Worm (Caenorhabditis elegans) whole organism, L2 larva: ENCODE data around the gene C44C1.6.
A peak's percentile ranks its signal among the peaks of the same experiment; 100 is the strongest.

Source experiments
- C34F6.9 ChIP-seq: fragments of 150-350 bp; optimal IDR thresholded peaks from 2 replicates; lab custom pipeline; 2014; ENCODE audit warnings: missing biosample characterization, missing genetic modification characterization
- F13H6.1 ChIP-seq: sonication (generic microtip); optimal IDR thresholded peaks from 2 replicates; lab custom pipeline; 2016; ENCODE audit warnings: missing genetic modification characterization, missing compliant biosample characterization
- R02D3.7 ChIP-seq: fragments of 150-350 bp; optimal IDR thresholded peaks from 2 replicates; lab custom pipeline; 2014; ENCODE audit warnings: missing biosample characterization, missing genetic modification characterization
- Y55F3AM.14 ChIP-seq: fragments of 200-800 bp; sonication (Bioruptor generic); optimal IDR thresholded peaks from 2 replicates; lab custom pipeline; 2018; ENCODE audit warnings: mild to moderate bottlenecking, missing genetic modification characterization, missing compliant biosample characterization
- ZK546.5 ChIP-seq: sonication (generic microtip); optimal IDR thresholded peaks from 2 replicates; lab custom pipeline; 2017; ENCODE audit warnings: missing biosample characterization, missing genetic modification characterization
- alr-1 ChIP-seq: fragments of 150-350 bp; optimal IDR thresholded peaks from 2 replicates; lab custom pipeline; 2014; ENCODE audit warnings: missing biosample characterization, missing genetic modification characterization
- aly-2 ChIP-seq: fragments of 150-350 bp; optimal IDR thresholded peaks from 2 replicates; lab custom pipeline; 2014; ENCODE audit warnings: missing biosample characterization, missing genetic modification characterization
- ama-1 ChIP-seq: fragments of 150-350 bp; optimal IDR thresholded peaks from 2 replicates; lab custom pipeline; 2018; ENCODE audit warnings: inconsistent platforms
- blmp-1 ChIP-seq: sonication (generic microtip); optimal IDR thresholded peaks from 2 replicates; lab custom pipeline; 2017; ENCODE audit warnings: missing genetic modification characterization, mild to moderate bottlenecking, missing compliant biosample characterization, antibody characterized with exemption, moderate library complexity; ENCODE audit not compliant: insufficient read depth
- ceh-16 ChIP-seq: fragments of 150-350 bp; optimal IDR thresholded peaks from 2 replicates; lab custom pipeline; 2014; ENCODE audit warnings: missing biosample characterization, missing genetic modification characterization
- ceh-82 ChIP-seq: fragments of 150-350 bp; optimal IDR thresholded peaks from 2 replicates; lab custom pipeline; 2014; ENCODE audit warnings: missing biosample characterization, missing genetic modification characterization
- crh-2 ChIP-seq: sonication (generic microtip); optimal IDR thresholded peaks from 2 replicates; lab custom pipeline; 2017; ENCODE audit warnings: missing biosample characterization, missing genetic modification characterization
- dmd-4 ChIP-seq: sonication (generic microtip); optimal IDR thresholded peaks from 2 replicates; lab custom pipeline; 2017; ENCODE audit warnings: missing biosample characterization, missing genetic modification characterization
- egl-27 ChIP-seq: sonication (generic microtip); optimal IDR thresholded peaks from 3 replicates; lab custom pipeline; 2017; ENCODE audit warnings: missing biosample characterization, missing genetic modification reagents, missing genetic modification characterization
- elt-1 ChIP-seq: fragments of 150-350 bp; optimal IDR thresholded peaks from 2 replicates; lab custom pipeline; 2014; ENCODE audit warnings: missing biosample characterization, missing genetic modification characterization
- fos-1 ChIP-seq: fragments of 150-350 bp; optimal IDR thresholded peaks from 2 replicates; lab custom pipeline; 2014; ENCODE audit warnings: missing biosample characterization, missing genetic modification characterization
- gmeb-1 ChIP-seq: fragments of 150-350 bp; optimal IDR thresholded peaks from 2 replicates; lab custom pipeline; 2014; ENCODE audit warnings: missing biosample characterization, missing genetic modification characterization
- lin-13 ChIP-seq: fragments of 150-350 bp; optimal IDR thresholded peaks from 2 replicates; lab custom pipeline; 2014; ENCODE audit warnings: missing biosample characterization, missing genetic modification reagents, missing genetic modification characterization
- lin-39 ChIP-seq: fragments of 150-350 bp; optimal IDR thresholded peaks from 2 replicates; lab custom pipeline; 2014; ENCODE audit warnings: missing biosample characterization, missing genetic modification reagents, missing genetic modification characterization
- lsy-2 ChIP-seq, 2 experiments: fragments of 150-350 bp in 1 of 2; sonication (generic microtip) in 1 of 2; optimal IDR thresholded peaks; 2 replicates each; lab custom pipeline; 2014 to 2017; ENCODE audit warnings: missing biosample characterization in 2 of 2, missing genetic modification characterization in 2 of 2
- mab-5 ChIP-seq: fragments of 150-350 bp; optimal IDR thresholded peaks from 2 replicates; lab custom pipeline; 2014; ENCODE audit warnings: missing biosample characterization, missing genetic modification characterization
- mbf-1 ChIP-seq: sonication (generic microtip); optimal IDR thresholded peaks from 2 replicates; lab custom pipeline; 2017; ENCODE audit warnings: missing biosample characterization, missing genetic modification characterization
- mdl-1 ChIP-seq, 2 experiments: fragments of 150-350 bp in 1 of 2; sonication (generic microtip) in 1 of 2; optimal IDR thresholded peaks; 2 replicates each; lab custom pipeline; 2017; ENCODE audit warnings: missing biosample characterization in 2 of 2, missing genetic modification characterization in 2 of 2
- nhr-10 ChIP-seq: sonication (generic microtip); optimal IDR thresholded peaks from 2 replicates; lab custom pipeline; 2017; ENCODE audit warnings: missing biosample characterization, missing genetic modification characterization
- nhr-11 ChIP-seq: fragments of 150-350 bp; optimal IDR thresholded peaks from 2 replicates; lab custom pipeline; 2014; ENCODE audit warnings: missing biosample characterization, missing genetic modification characterization
- nhr-12 ChIP-seq: fragments of 150-350 bp; optimal IDR thresholded peaks from 2 replicates; lab custom pipeline; 2014; ENCODE audit warnings: missing biosample characterization, missing genetic modification characterization
- nhr-129 ChIP-seq: fragments of 150-350 bp; optimal IDR thresholded peaks from 2 replicates; lab custom pipeline; 2014; ENCODE audit warnings: missing biosample characterization, missing genetic modification characterization
- nhr-21 ChIP-seq: fragments of 150-350 bp; optimal IDR thresholded peaks from 2 replicates; lab custom pipeline; 2014; ENCODE audit warnings: missing biosample characterization, missing genetic modification characterization
- nhr-25 ChIP-seq: fragments of 150-350 bp; sonication (generic microtip); optimal IDR thresholded peaks from 3 replicates; lab custom pipeline; 2014; ENCODE audit warnings: missing biosample characterization, missing genetic modification characterization
- nhr-6 ChIP-seq: fragments of 150-350 bp; optimal IDR thresholded peaks from 2 replicates; lab custom pipeline; 2014; ENCODE audit warnings: missing biosample characterization, missing genetic modification characterization
- peb-1 ChIP-seq: fragments of 150-350 bp; optimal IDR thresholded peaks from 2 replicates; lab custom pipeline; 2014; ENCODE audit warnings: missing biosample characterization, missing genetic modification characterization
- sem-4 ChIP-seq: fragments of 150-350 bp; optimal IDR thresholded peaks from 2 replicates; lab custom pipeline; 2014; ENCODE audit warnings: missing biosample characterization, missing genetic modification reagents, missing genetic modification characterization
- sma-3 ChIP-seq: sonication (generic microtip); optimal IDR thresholded peaks from 2 replicates; lab custom pipeline; 2016; ENCODE audit warnings: missing genetic modification reagents, missing genetic modification characterization, missing compliant biosample characterization
- sma-9 ChIP-seq, 2 experiments: fragments of 150-350 bp in 1 of 2; sonication (generic microtip) in 1 of 2; optimal IDR thresholded peaks; 2 replicates each; lab custom pipeline; 2014 to 2016; ENCODE audit warnings: missing genetic modification characterization in 2 of 2, mild to moderate bottlenecking in 1 of 2, missing biosample characterization in 1 of 2, missing compliant biosample characterization in 1 of 2, missing genetic modification reagents in 1 of 2, moderate library complexity in 1 of 2
- snpc-4 ChIP-seq: fragments of 150-350 bp; optimal IDR thresholded peaks from 2 replicates; lab custom pipeline; 2014; ENCODE audit warnings: missing biosample characterization, missing genetic modification characterization
- unc-39 ChIP-seq: fragments of 150-350 bp; optimal IDR thresholded peaks from 2 replicates; lab custom pipeline; 2014; ENCODE audit warnings: missing biosample characterization, missing genetic modification characterization
- unc-55 ChIP-seq: fragments of 150-350 bp; sonication (generic microtip); optimal IDR thresholded peaks from 3 replicates; lab custom pipeline; 2014; ENCODE audit warnings: missing biosample characterization, missing genetic modification reagents, missing genetic modification characterization
- unc-62 ChIP-seq: fragments of 150-350 bp; optimal IDR thresholded peaks from 2 replicates; lab custom pipeline; 2014; ENCODE audit warnings: missing biosample characterization, missing genetic modification reagents, missing genetic modification characterization
- zag-1 ChIP-seq: fragments of 150-350 bp; optimal IDR thresholded peaks from 2 replicates; lab custom pipeline; 2014; ENCODE audit warnings: missing biosample characterization, missing genetic modification characterization
- ztf-1 ChIP-seq: fragments of 200-800 bp; sonication (Bioruptor generic); conservative IDR thresholded peaks from 2 replicates; pipeline ENCODE4 v1.3.6; 2022; ENCODE audit warnings: missing genetic modification characterization, missing compliant biosample characterization

Gene C44C1.6

DNA sequence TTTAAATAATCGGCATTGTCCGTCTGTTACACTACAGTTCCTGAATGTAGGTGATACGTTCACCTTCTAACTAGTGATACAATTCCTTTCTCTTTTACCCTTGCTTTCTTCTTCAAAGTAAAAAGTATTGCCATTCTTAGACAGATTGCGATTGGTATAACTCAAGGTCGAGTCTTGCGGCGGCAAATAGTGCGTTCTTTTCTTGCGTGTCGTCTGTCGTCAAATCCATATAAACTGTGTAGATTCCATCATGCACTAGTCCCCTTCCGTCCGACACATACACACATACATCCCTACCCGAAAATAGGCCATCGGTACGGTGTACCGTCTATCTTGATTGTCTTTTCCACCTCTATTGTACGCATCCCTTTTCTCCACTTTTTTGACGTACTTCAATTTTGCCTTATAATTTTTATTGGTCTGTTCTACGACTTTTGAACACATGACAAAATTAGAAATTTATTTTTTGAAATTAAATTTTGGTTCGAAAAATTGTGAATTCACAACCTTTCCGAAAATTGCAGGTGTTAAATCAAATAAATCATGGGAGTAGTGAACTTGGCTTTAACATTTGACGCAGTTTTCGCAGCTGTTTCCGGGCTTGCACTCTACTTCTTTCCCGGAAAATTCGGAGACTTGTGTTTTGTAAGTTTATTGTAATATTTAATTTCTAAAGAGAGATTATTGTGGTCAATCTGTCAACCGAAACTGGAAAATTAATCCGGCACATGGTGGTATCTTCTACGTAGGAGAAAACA is 10.4 kb upstream of the C44C1.6 start, which contains the start of gene C44C1.1:
TSS of gene C44C1.1 (plus strand) at position 525 of the 758 bp plus-strand sequence.
- no peak for TF ChIP-seq nhr-11 (tag; lab: Kevin White, UChicago)
- peak; percentile 36 for TF ChIP-seq ceh-16 (tag; lab: Kevin White, UChicago)
- TF ChIP-seq mdl-1 (tag; optimal IDR thresholded peaks at IDR 0.05; lab: Kevin White, UChicago), result no peak
- TF ChIP-seq blmp-1, result peak; percentile 68
- TF ChIP-seq aly-2 (tag; lab: Kevin White, UChicago), result no peak
- TF ChIP-seq nhr-25, result peak; percentile 52
- TF ChIP-seq nhr-129 (tag; lab: Kevin White, UChicago), result peak; percentile 35
- TF ChIP-seq ama-1 (lab: Kevin White, UChicago), result no peak
- TF ChIP-seq elt-1, result no peak
- no peak for TF ChIP-seq F13H6.1
- no peak for TF ChIP-seq alr-1 (tag; lab: Kevin White, UChicago)
- no peak for TF ChIP-seq nhr-6 (tag; lab: Kevin White, UChicago)
- no peak for TF ChIP-seq crh-2 (tag; lab: Kevin White, UChicago)
- peak; percentile 47 for TF ChIP-seq fos-1
- TF ChIP-seq mbf-1, result no peak
- TF ChIP-seq nhr-21 (tag; lab: Kevin White, UChicago), result peak; percentile 61
- TF ChIP-seq C34F6.9 (tag; lab: Kevin White, UChicago), result no peak
- peak in 1 of 2 experiments; percentile 7 for TF ChIP-seq lsy-2 (tag; optimal IDR thresholded peaks at IDR 0.05; lab: Kevin White, UChicago)
- no peak for TF ChIP-seq snpc-4
- no peak for TF ChIP-seq sem-4 (tag; lab: Kevin White, UChicago)
- TF ChIP-seq sma-3 (GFP tag; lab: Kevin White, UChicago), result peak; percentile 7

DNA sequence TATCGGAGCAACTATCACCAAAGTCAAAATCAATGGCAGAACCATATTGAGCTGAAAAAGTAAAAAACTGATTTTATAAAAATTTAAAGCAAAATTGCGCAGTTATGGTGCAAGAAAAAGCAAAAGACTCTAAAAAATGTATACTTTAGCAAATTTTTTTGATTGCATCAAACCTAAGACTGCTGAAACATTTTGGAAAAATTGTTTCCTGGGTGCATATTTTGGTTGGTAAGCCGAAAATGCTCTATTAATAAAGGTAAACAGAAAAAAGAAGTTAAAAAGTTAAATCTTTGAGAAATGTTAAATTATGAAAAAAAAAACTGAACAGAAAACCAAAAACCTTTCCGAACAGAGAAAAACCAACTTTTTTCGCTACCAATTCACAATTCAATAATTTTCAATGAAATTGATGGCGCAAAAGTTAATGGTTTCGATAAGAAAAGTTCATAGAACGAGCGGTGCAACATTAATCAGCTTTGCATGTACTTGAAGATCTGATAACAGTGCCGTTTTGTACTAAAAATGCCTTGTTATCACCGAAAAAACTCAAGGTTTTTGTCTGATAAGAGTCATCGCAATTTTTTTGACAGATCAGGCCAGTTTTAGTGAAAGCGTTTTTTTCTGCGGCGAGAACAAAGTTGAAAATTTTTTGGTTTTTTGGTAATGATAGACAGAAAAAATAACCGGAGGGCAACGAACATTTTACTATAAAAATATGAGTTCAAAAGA is 8.1 kb upstream of the C44C1.6 start, which contains the start of gene abhd-3.2:
TSS of gene abhd-3.2 (minus strand) at position 51 of the 729 bp plus-strand sequence.
- TF ChIP-seq ceh-82 (no peak), mbf-1 (no peak), sma-9 (GFP tag; optimal IDR thresholded peaks at IDR 0.05; lab: Kevin White, UChicago) (peak; percentile 90), sma-9 (tag; optimal IDR thresholded peaks at IDR 0.05; lab: Kevin White, UChicago) (no peak), sma-3 (GFP tag; lab: Kevin White, UChicago) (peak; percentile 51), crh-2 (tag; lab: Kevin White, UChicago) (peak; percentile 75), gmeb-1 (tag; lab: Kevin White, UChicago) (peak; percentile 65), dmd-4 (tag; lab: Kevin White, UChicago) (no peak), F13H6.1 (peak; percentile 3), nhr-129 (tag; lab: Kevin White, UChicago) (peak; percentile 15), fos-1 (peak; percentile 99), mdl-1 (tag; optimal IDR thresholded peaks at IDR 0.05; lab: Kevin White, UChicago) (peak in 1 of 2 experiments; percentile 11), mab-5 (tag; lab: Kevin White, UChicago) (no peak), peb-1 (tag; lab: Kevin White, UChicago) (no peak), egl-27 (peak; percentile 67), nhr-21 (tag; lab: Kevin White, UChicago) (peak; percentile 17), blmp-1 (peak; percentile 56)

DNA sequence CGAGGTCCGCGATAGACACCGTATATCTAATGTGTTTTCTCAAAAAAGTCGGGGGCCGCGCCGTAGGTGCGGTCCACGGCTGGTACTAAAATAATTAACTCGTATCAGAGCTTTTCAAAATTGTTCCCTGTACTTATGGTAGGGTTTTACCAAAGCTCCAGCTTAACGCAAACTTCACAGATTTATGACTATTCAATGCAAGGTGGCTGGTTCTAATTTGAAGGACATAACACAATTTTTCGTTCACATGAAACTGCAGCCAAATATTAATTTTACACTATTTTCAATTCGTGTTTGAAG is 5.1 kb upstream of the C44C1.6 start:
- no peak for TF ChIP-seq lin-13 (GFP tag; lab: Kevin White, UChicago)
- TF ChIP-seq nhr-11 (tag; lab: Kevin White, UChicago), result no peak
- no peak for TF ChIP-seq R02D3.7
- no peak for TF ChIP-seq nhr-21 (tag; lab: Kevin White, UChicago)
- TF ChIP-seq gmeb-1 (tag; lab: Kevin White, UChicago), result no peak
- no peak for TF ChIP-seq peb-1 (tag; lab: Kevin White, UChicago)

ce11 chrX:974499-975235 is 4.6 kb upstream of the C44C1.6 start, which contains the start of gene vps-45:
TSS of gene vps-45 (minus strand) at chrX:974848.
- peak; percentile 1 for TF ChIP-seq zag-1 (tag; lab: Kevin White, UChicago)
- TF ChIP-seq lin-39 (tag; lab: Kevin White, UChicago), result no peak
- no peak for TF ChIP-seq blmp-1
- no peak for TF ChIP-seq lsy-2 (tag; optimal IDR thresholded peaks at IDR 0.05; lab: Kevin White, UChicago)
- no peak for TF ChIP-seq Y55F3AM.14
- TF ChIP-seq unc-62 (GFP tag; lab: Kevin White, UChicago), result no peak
- no peak for TF ChIP-seq sma-3 (GFP tag; lab: Kevin White, UChicago)
- no peak for TF ChIP-seq ZK546.5 (tag; lab: Kevin White, UChicago)
- TF ChIP-seq ceh-82, result no peak
- no peak for TF ChIP-seq nhr-6 (tag; lab: Kevin White, UChicago)
- TF ChIP-seq mbf-1, result no peak
- no peak for TF ChIP-seq ama-1 (lab: Kevin White, UChicago)
- peak; percentile 30 for TF ChIP-seq lin-13 (GFP tag; lab: Kevin White, UChicago)
- peak; percentile 34 for TF ChIP-seq fos-1
- peak; percentile 57 for TF ChIP-seq C34F6.9 (tag; lab: Kevin White, UChicago)
- peak; percentile 75 for TF ChIP-seq unc-55 (GFP tag; lab: Kevin White, UChicago)
- TF ChIP-seq unc-39 (tag; lab: Kevin White, UChicago), result no peak
- TF ChIP-seq peb-1 (tag; lab: Kevin White, UChicago), result no peak
- no peak for TF ChIP-seq nhr-10 (tag; lab: Kevin White, UChicago)
- no peak for TF ChIP-seq nhr-12
- no peak for TF ChIP-seq nhr-21 (tag; lab: Kevin White, UChicago)
- no peak for TF ChIP-seq mab-5 (tag; lab: Kevin White, UChicago)
- no peak for TF ChIP-seq R02D3.7
- TF ChIP-seq ztf-1, result no peak
